Worm (Caenorhabditis elegans): ENCODE measurements around the gene ttm-2.

DNA sequence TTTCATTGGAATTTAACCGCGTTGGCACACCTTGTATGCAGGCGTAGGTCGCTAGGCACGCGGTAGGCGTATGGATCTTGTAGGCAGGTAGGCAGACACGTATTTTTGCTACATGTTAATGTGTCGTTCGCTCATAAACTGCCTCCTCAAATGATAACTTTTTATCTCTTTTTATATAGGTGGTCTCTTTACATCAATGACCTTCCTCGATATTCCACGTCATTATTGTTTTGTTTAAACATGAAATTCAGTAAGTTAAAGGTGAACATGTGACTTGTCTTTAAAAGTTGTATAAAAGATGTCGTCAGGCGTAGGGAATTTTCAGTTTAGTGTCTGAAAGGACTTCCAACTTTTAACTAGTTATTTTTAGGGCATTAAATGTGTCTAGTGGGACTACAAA is 18.5 kb downstream of the ttm-2 start:
- TF ChIP-seq rcor-1 (GFP tag; IDR thresholded peaks at IDR 0.05) (no peak), snpc-4 (GFP tag; optimal IDR thresholded peaks at IDR 0.05) (no peak), snpc-4 (tag; optimal IDR thresholded peaks at IDR 0.05) (no peak), pha-4 (tag; optimal IDR thresholded peaks at IDR 0.05) (no peak), madf-8 (GFP tag; conservative IDR thresholded peaks at IDR 0.05) (no peak), lsl-1 (GFP tag; optimal IDR thresholded peaks at IDR 0.05) (no peak), him-1 (tag; optimal IDR thresholded peaks at IDR 0.05) (no peak), unc-130 (GFP tag; optimal IDR thresholded peaks at IDR 0.05) (no peak), ceh-79 (tag; optimal IDR thresholded peaks at IDR 0.05) (no peak), ets-4 (GFP tag; optimal IDR thresholded peaks at IDR 0.05) (no peak), snpc-1.1 (tag; optimal IDR thresholded peaks at IDR 0.05; ENCODE audit: insufficient read depth) (no peak), chd-7 (tag; optimal IDR thresholded peaks at IDR 0.05) (no peak), atf-7 (tag; optimal IDR thresholded peaks at IDR 0.05) (no peak), repo-1 (tag; optimal IDR thresholded peaks at IDR 0.05) (no peak), nfya-2 (GFP tag; IDR thresholded peaks at IDR 0.05) (no peak)

All from whole organism, young adult.